Worm (Caenorhabditis elegans) whole organism, L1 larva: ENCODE data around the gene T23E7.6.

ENCODE experiments used
- C34B4.2 ChIP-seq: sonication (generic microtip); optimal IDR thresholded peaks from 2 replicates; lab custom pipeline; 2017; ENCODE audit warnings: mild to moderate bottlenecking, missing genetic modification characterization, missing compliant biosample characterization
- Y116A8C.19 ChIP-seq: sonication (generic microtip); optimal IDR thresholded peaks from 2 replicates; lab custom pipeline; 2016; ENCODE audit warnings: missing compliant biosample characterization, missing genetic modification characterization, borderline replicate concordance
- alr-1 ChIP-seq: fragments of 200-800 bp; sonication (Bioruptor generic); optimal IDR thresholded peaks from 2 replicates; lab custom pipeline; 2018; ENCODE audit warnings: borderline replicate concordance, mild to moderate bottlenecking, missing genetic modification characterization, missing compliant biosample characterization
- ama-1 ChIP-seq: fragments of 150-350 bp; optimal IDR thresholded peaks from 2 replicates; lab custom pipeline; 2014
- blmp-1 ChIP-seq: fragments of 150-350 bp; optimal IDR thresholded peaks from 2 replicates; lab custom pipeline; 2014; ENCODE audit warnings: missing biosample characterization, missing genetic modification characterization
- ceh-8 ChIP-seq: fragments of 200-800 bp; sonication (Bioruptor generic); optimal IDR thresholded peaks from 2 replicates; lab custom pipeline; 2018; ENCODE audit warnings: mild to moderate bottlenecking, missing genetic modification characterization, moderate library complexity, missing compliant biosample characterization
- ceh-88 ChIP-seq: fragments of 200-800 bp; sonication (Bioruptor generic); IDR thresholded peaks from 2 replicates; pipeline ENCODE4 v1.3.6; 2022; ENCODE audit warnings: missing genetic modification characterization, missing compliant biosample characterization
- dpl-1 ChIP-seq, 3 experiments: fragments of 150-350 bp in 2 of 3; sonication (generic microtip) in 1 of 3; optimal IDR thresholded peaks; 2 replicates each; lab custom pipeline; 2014 to 2017; ENCODE audit warnings: missing biosample characterization in 3 of 3, missing genetic modification characterization in 3 of 3, missing genetic modification reagents in 3 of 3
- efl-1 ChIP-seq, 4 experiments: fragments of 150-350 bp; optimal IDR thresholded peaks in 3 of 4; peaks in 1 of 4; 1 replicate in 1 of 4; 2 replicates in 3 of 4; lab custom pipeline; 2014; ENCODE audit warnings: missing biosample characterization in 2 of 4, missing genetic modification characterization in 2 of 4, missing genetic modification reagents in 2 of 4
- egl-13 ChIP-seq: sonication (generic microtip); optimal IDR thresholded peaks from 2 replicates; lab custom pipeline; 2016; ENCODE audit warnings: missing genotype, missing genetic modification reagents, missing genetic modification characterization, missing compliant biosample characterization
- egl-27 ChIP-seq, 2 experiments: fragments of 150-350 bp in 1 of 2; sonication (generic microtip); optimal IDR thresholded peaks; 3 replicates each; lab custom pipeline; 2017 to 2018; ENCODE audit warnings: missing biosample characterization in 2 of 2, missing genetic modification characterization in 2 of 2, missing genetic modification reagents in 2 of 2
- elt-2 ChIP-seq: sonication (generic microtip); optimal IDR thresholded peaks from 2 replicates; lab custom pipeline; 2016; ENCODE audit warnings: missing genetic modification characterization, mild to moderate bottlenecking, inconsistent platforms, missing compliant biosample characterization, missing genetic modification reagents
- elt-3 ChIP-seq, 6 experiments: fragments of 150-350 bp in 1 of 6; sonication (generic microtip); optimal IDR thresholded peaks; 2 replicates each; lab custom pipeline; 2017 to 2018; ENCODE audit warnings: missing biosample characterization in 6 of 6, missing genetic modification characterization in 6 of 6, inconsistent platforms in 1 of 6
- fkh-4 ChIP-seq: sonication (generic microtip); optimal IDR thresholded peaks from 2 replicates; lab custom pipeline; 2016; ENCODE audit warnings: missing compliant biosample characterization, missing genetic modification characterization, borderline replicate concordance
- grh-1 ChIP-seq: fragments of 200-800 bp; sonication (Bioruptor generic); IDR thresholded peaks from 2 replicates; pipeline ENCODE4 v1.3.6; 2022; ENCODE audit warnings: missing genetic modification reagents, missing genetic modification characterization, missing compliant biosample characterization
- hpl-2 ChIP-seq: fragments of 150-350 bp; optimal IDR thresholded peaks from 2 replicates; lab custom pipeline; 2014; ENCODE audit warnings: missing biosample characterization, missing genetic modification reagents, missing genetic modification characterization
- irx-1 ChIP-seq: sonication (generic microtip); optimal IDR thresholded peaks from 2 replicates; lab custom pipeline; 2016; ENCODE audit warnings: missing genetic modification characterization, missing compliant biosample characterization
- isw-1 ChIP-seq: fragments of 200-800 bp; sonication (Bioruptor generic); IDR thresholded peaks from 2 replicates; pipeline ENCODE4 v1.3.6; 2022; ENCODE audit warnings: missing genetic modification characterization, missing compliant biosample characterization
- jun-1 ChIP-seq: fragments of 150-350 bp; optimal IDR thresholded peaks from 2 replicates; lab custom pipeline; 2014; ENCODE audit warnings: missing biosample characterization, missing genetic modification reagents, missing genetic modification characterization
- lin-14 ChIP-seq: fragments of 200-800 bp; sonication (Bioruptor generic); optimal IDR thresholded peaks from 2 replicates; lab custom pipeline; 2018; ENCODE audit warnings: mild to moderate bottlenecking, missing genetic modification characterization, moderate library complexity, missing compliant biosample characterization
- lin-15B ChIP-seq: fragments of 150-350 bp; sonication (generic microtip); optimal IDR thresholded peaks from 3 replicates; lab custom pipeline; 2014; ENCODE audit warnings: missing biosample characterization, missing genetic modification characterization
- lin-35 ChIP-seq, 2 experiments: fragments of 150-350 bp; optimal IDR thresholded peaks; 2 replicates each; lab custom pipeline; 2014; ENCODE audit warnings: missing biosample characterization in 2 of 2, missing genetic modification characterization in 2 of 2, missing genetic modification reagents in 2 of 2
- lin-39 ChIP-seq: fragments of 150-350 bp; optimal IDR thresholded peaks from 2 replicates; lab custom pipeline; 2014; ENCODE audit warnings: missing biosample characterization, missing genetic modification reagents, missing genetic modification characterization
- lir-3 ChIP-seq: sonication (generic microtip); optimal IDR thresholded peaks from 2 replicates; lab custom pipeline; 2016; ENCODE audit warnings: mild to moderate bottlenecking, missing genetic modification characterization, moderate library complexity, missing compliant biosample characterization; ENCODE audit not compliant: poor library complexity
- lsy-2 ChIP-seq, 2 experiments: fragments of 150-350 bp; optimal IDR thresholded peaks; 2 replicates each; lab custom pipeline; 2014; ENCODE audit warnings: missing biosample characterization in 2 of 2, missing genetic modification characterization in 2 of 2
- mdl-1 ChIP-seq, 2 experiments: fragments of 150-350 bp; optimal IDR thresholded peaks; 2 replicates each; lab custom pipeline; 2014 to 2017; ENCODE audit warnings: missing biosample characterization in 2 of 2, missing genetic modification characterization in 2 of 2, inconsistent platforms in 1 of 2
- mep-1 ChIP-seq: fragments of 150-350 bp; optimal IDR thresholded peaks from 2 replicates; lab custom pipeline; 2014; ENCODE audit warnings: missing biosample characterization, missing genetic modification characterization
- nhr-12 ChIP-seq: sonication (generic microtip); optimal IDR thresholded peaks from 2 replicates; lab custom pipeline; 2017; ENCODE audit warnings: missing biosample characterization, missing genetic modification characterization
- nhr-19 ChIP-seq: fragments of 200-800 bp; sonication (Bioruptor generic); conservative IDR thresholded peaks from 2 replicates; pipeline ENCODE4 v1.3.6; 2022; ENCODE audit warnings: missing genetic modification characterization, missing compliant biosample characterization
- nhr-20 ChIP-seq: sonication (generic microtip); optimal IDR thresholded peaks from 2 replicates; lab custom pipeline; 2016; ENCODE audit warnings: mild to moderate bottlenecking, missing genetic modification characterization, missing compliant biosample characterization
- nhr-237 ChIP-seq: fragments of 150-350 bp; optimal IDR thresholded peaks from 2 replicates; lab custom pipeline; 2014; ENCODE audit warnings: missing biosample characterization, missing genetic modification characterization
- nhr-28 ChIP-seq: fragments of 150-350 bp; optimal IDR thresholded peaks from 2 replicates; lab custom pipeline; 2014; ENCODE audit warnings: missing biosample characterization, missing genetic modification characterization
- nhr-47 ChIP-seq: sonication (generic microtip); optimal IDR thresholded peaks from 2 replicates; lab custom pipeline; 2016; ENCODE audit warnings: mild to moderate bottlenecking, missing genetic modification characterization, moderate library complexity, missing compliant biosample characterization
- nhr-71 ChIP-seq: sonication (generic microtip); optimal IDR thresholded peaks from 2 replicates; lab custom pipeline; 2016; ENCODE audit warnings: mild to moderate bottlenecking, missing genetic modification characterization, moderate library complexity, missing compliant biosample characterization
- nhr-76 ChIP-seq: sonication (generic microtip); optimal IDR thresholded peaks from 2 replicates; lab custom pipeline; 2017; ENCODE audit warnings: missing biosample characterization, missing genetic modification characterization
- nhr-85 ChIP-seq: sonication (generic microtip); peaks from one replicate; lab custom pipeline; 2016; ENCODE audit warnings: missing genetic modification characterization, inconsistent platforms, missing compliant biosample characterization
- nhr-90 ChIP-seq: sonication (generic microtip); optimal IDR thresholded peaks from 2 replicates; lab custom pipeline; 2016; ENCODE audit warnings: mild to moderate bottlenecking, missing genetic modification characterization, missing compliant biosample characterization; ENCODE audit not compliant: poor library complexity
- rnt-1 ChIP-seq: sonication (generic microtip); optimal IDR thresholded peaks from 2 replicates; lab custom pipeline; 2016; ENCODE audit warnings: mild to moderate bottlenecking, missing genetic modification characterization, moderate library complexity, missing compliant biosample characterization
- skn-1 ChIP-seq: fragments of 150-350 bp; optimal IDR thresholded peaks from 2 replicates; lab custom pipeline; 2014; ENCODE audit warnings: missing biosample characterization, missing genetic modification characterization
- snu-23 ChIP-seq: sonication (generic microtip); optimal IDR thresholded peaks from 2 replicates; lab custom pipeline; 2016; ENCODE audit warnings: missing genetic modification characterization, missing compliant biosample characterization
- swsn-7 ChIP-seq: sonication (generic microtip); optimal IDR thresholded peaks from 2 replicates; lab custom pipeline; 2016; ENCODE audit warnings: missing genetic modification characterization, missing compliant biosample characterization
- tbx-2 ChIP-seq: sonication (generic microtip); optimal IDR thresholded peaks from 2 replicates; lab custom pipeline; 2016; ENCODE audit warnings: missing genetic modification characterization, missing compliant biosample characterization
- vab-15 ChIP-seq: sonication (generic microtip); optimal IDR thresholded peaks from 2 replicates; lab custom pipeline; 2017; ENCODE audit warnings: missing genotype, mild to moderate bottlenecking, missing genetic modification characterization, missing compliant biosample characterization
- xbp-1 ChIP-seq: sonication (generic microtip); optimal IDR thresholded peaks from 2 replicates; lab custom pipeline; 2016; ENCODE audit warnings: missing genetic modification characterization, missing compliant biosample characterization
- zag-1 ChIP-seq: fragments of 150-350 bp; optimal IDR thresholded peaks from 2 replicates; lab custom pipeline; 2014; ENCODE audit warnings: missing biosample characterization, missing genetic modification characterization
- ztf-11 ChIP-seq, 2 experiments: sonication (generic microtip); optimal IDR thresholded peaks; 2 replicates each; lab custom pipeline; 2016 to 2017; ENCODE audit warnings: missing genetic modification characterization in 2 of 2, missing biosample characterization in 1 of 2, missing compliant biosample characterization in 1 of 2
- ztf-4 ChIP-seq: fragments of 150-350 bp; optimal IDR thresholded peaks from 2 replicates; lab custom pipeline; 2014; ENCODE audit warnings: missing biosample characterization, missing genetic modification characterization

Gene T23E7.6

ce11 chrX:17636326-17636735 lies 48.3 kb downstream of the T23E7.6 start:
- TF ChIP-seq efl-1 (optimal IDR thresholded peaks at IDR 0.05; lab: Kevin White, UChicago) = no peak
- peak in 1 of 2 experiments; percentile 86 for TF ChIP-seq efl-1 (GFP tag; optimal IDR thresholded peaks at IDR 0.05 in 1 of 2; lab: Kevin White, UChicago)
- TF ChIP-seq snu-23 (GFP tag; lab: Kevin White, UChicago) = peak; percentile 60
- no peak for TF ChIP-seq isw-1 (GFP tag; lab: Robert Waterston, UW)
- TF ChIP-seq nhr-85 = peak; percentile 79
- peak; percentile 77 for TF ChIP-seq nhr-20 (tag; lab: Kevin White, UChicago)
- TF ChIP-seq ceh-88 (GFP tag; lab: Robert Waterston, UW) = no peak
- TF ChIP-seq mep-1 (tag; lab: Kevin White, UChicago) = peak; percentile 30
- peak in 1 of 2 experiments; percentile 60 for TF ChIP-seq lin-35 (GFP tag; optimal IDR thresholded peaks at IDR 0.05; lab: Kevin White, UChicago)
- peak in 1 of 6 experiments; percentile 33 for TF ChIP-seq elt-3 (tag; optimal IDR thresholded peaks at IDR 0.05; lab: Kevin White, UChicago)
- no peak for TF ChIP-seq lin-15B (tag; lab: Kevin White, UChicago)
- TF ChIP-seq rnt-1 (tag; lab: Kevin White, UChicago) = peak; percentile 62
- TF ChIP-seq irx-1 (tag; lab: Kevin White, UChicago) = peak; percentile 20
- TF ChIP-seq mdl-1 (tag; optimal IDR thresholded peaks at IDR 0.05; lab: Kevin White, UChicago) = peak in 1 of 2 experiments; percentile 64
- TF ChIP-seq tbx-2 = peak; percentile 48
- TF ChIP-seq nhr-19 (GFP tag; lab: Robert Waterston, UW) = peak; percentile 85
- peak in 1 of 2 experiments; percentile 37 for TF ChIP-seq lsy-2 (tag; optimal IDR thresholded peaks at IDR 0.05; lab: Kevin White, UChicago)
- peak; percentile 22 for TF ChIP-seq xbp-1 (tag; lab: Kevin White, UChicago)
- no peak for TF ChIP-seq ama-1 (lab: Kevin White, UChicago)
- TF ChIP-seq lin-14 (GFP tag; lab: Kevin White, UChicago) = peak; percentile 85
- TF ChIP-seq ceh-8 (GFP tag; lab: Kevin White, UChicago) = no peak
- peak; percentile 44 for TF ChIP-seq nhr-47 (tag; lab: Kevin White, UChicago)
- no peak for TF ChIP-seq fkh-4 (tag; lab: Kevin White, UChicago)
- no peak for TF ChIP-seq nhr-237 (tag; lab: Kevin White, UChicago)
- TF ChIP-seq nhr-71 (tag; lab: Kevin White, UChicago) = peak; percentile 83
- peak; percentile 29 for TF ChIP-seq blmp-1 (tag; lab: Kevin White, UChicago)
- no peak for TF ChIP-seq jun-1 (tag; lab: Kevin White, UChicago)
- peak; percentile 45 for TF ChIP-seq elt-2 (tag; lab: Kevin White, UChicago)
- no peak for TF ChIP-seq ztf-11 (tag; optimal IDR thresholded peaks at IDR 0.05; lab: Kevin White, UChicago)
- TF ChIP-seq lin-39 (tag; lab: Kevin White, UChicago) = no peak
- no peak for TF ChIP-seq nhr-76 (tag; lab: Kevin White, UChicago)
- no peak for TF ChIP-seq grh-1 (GFP tag; lab: Robert Waterston, UW)
- TF ChIP-seq nhr-90 (tag; lab: Kevin White, UChicago) = peak; percentile 51

- TF ChIP-seq fkh-4 (tag; lab: Kevin White, UChicago) = no peak
- TF ChIP-seq nhr-76 (tag; lab: Kevin White, UChicago) = no peak
- no peak for TF ChIP-seq tbx-2
- TF ChIP-seq egl-27 (tag; optimal IDR thresholded peaks at IDR 0.05; lab: Kevin White, UChicago) = no peak
- TF ChIP-seq C34B4.2 (tag; lab: Kevin White, UChicago) = no peak
- no peak for TF ChIP-seq vab-15 (tag; lab: Kevin White, UChicago)
- TF ChIP-seq swsn-7 (tag; lab: Kevin White, UChicago) = no peak
- TF ChIP-seq ztf-4 (tag; lab: Kevin White, UChicago) = no peak
- no peak for TF ChIP-seq skn-1 (tag; lab: Kevin White, UChicago)
- peak; percentile 4 for TF ChIP-seq nhr-20 (tag; lab: Kevin White, UChicago)
- TF ChIP-seq alr-1 (tag; lab: Kevin White, UChicago) = no peak
- TF ChIP-seq lir-3 = no peak
- TF ChIP-seq nhr-28 (tag; lab: Kevin White, UChicago) = no peak
- TF ChIP-seq elt-3 (tag; optimal IDR thresholded peaks at IDR 0.05; lab: Kevin White, UChicago) = peak in 3 of 6 experiments; percentile 4 to 37 (median 35)
- TF ChIP-seq egl-13 (tag; lab: Kevin White, UChicago) = no peak
- TF ChIP-seq ceh-8 (GFP tag; lab: Kevin White, UChicago) = no peak
- no peak for TF ChIP-seq zag-1 (tag; lab: Kevin White, UChicago)
- no peak for TF ChIP-seq nhr-12 (tag; lab: Kevin White, UChicago)
- no peak for TF ChIP-seq Y116A8C.19
- TF ChIP-seq mep-1 (tag; lab: Kevin White, UChicago) = no peak
- no peak for TF ChIP-seq dpl-1 (GFP tag; optimal IDR thresholded peaks at IDR 0.05; lab: Kevin White, UChicago)
- TF ChIP-seq ztf-11 (tag; optimal IDR thresholded peaks at IDR 0.05; lab: Kevin White, UChicago) = no peak
- no peak for TF ChIP-seq nhr-85
- TF ChIP-seq nhr-47 (tag; lab: Kevin White, UChicago) = no peak
- TF ChIP-seq rnt-1 (tag; lab: Kevin White, UChicago) = no peak
- TF ChIP-seq hpl-2 = no peak
- TF ChIP-seq nhr-71 (tag; lab: Kevin White, UChicago) = no peak
- TF ChIP-seq jun-1 (tag; lab: Kevin White, UChicago) = no peak
- no peak for TF ChIP-seq efl-1 (optimal IDR thresholded peaks at IDR 0.05; lab: Kevin White, UChicago)
- TF ChIP-seq efl-1 (GFP tag; optimal IDR thresholded peaks at IDR 0.05 in 1 of 2; lab: Kevin White, UChicago) = peak in 1 of 2 experiments; percentile 75
- no peak for TF ChIP-seq mdl-1 (tag; optimal IDR thresholded peaks at IDR 0.05; lab: Kevin White, UChicago)
- no peak for TF ChIP-seq nhr-19 (GFP tag; lab: Robert Waterston, UW)
Observed at ce11 chrX:17634245-17634644, 50.4 kb downstream of the T23E7.6 start.
